Fruit fly (Drosophila melanogaster): ENCODE results near the gene Msp300.

DNA sequence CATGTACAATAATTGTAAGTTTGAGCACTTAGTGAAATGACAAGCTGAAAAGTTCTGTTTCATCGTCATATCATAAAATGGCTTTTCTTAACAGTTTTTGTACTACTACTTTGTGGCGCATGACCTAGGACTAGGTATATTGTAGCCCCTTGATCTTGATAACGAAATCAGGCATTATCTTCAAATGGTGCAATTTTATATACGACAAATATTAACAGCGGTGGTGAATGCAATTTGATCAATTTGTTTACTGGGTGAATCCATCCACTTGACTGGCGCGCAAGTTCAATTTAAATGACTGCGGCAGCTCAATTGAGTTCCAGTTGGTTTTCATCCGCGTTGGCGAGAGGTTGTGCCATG, 109.4 kb downstream of the Msp300 start, which contains the start of gene Cyp28d1:
- TF ChIP-seq CG8478 (optimal IDR thresholded peaks at IDR 0.05) (no peak), CTCF (optimal IDR thresholded peaks at IDR 0.05) (no peak)

Measured in S2 (cell line).